Worm (Caenorhabditis elegans): Measurements from ENCODE around the gene dot-1.4.

The dot-1.4 gene

ce11 chrX:11892328-11892727, 39.1 kb downstream of the dot-1.4 start, which contains the start of gene Y62H9A.8:
Gene Y62H9A.8, minus strand, starts transcription at chrX:11892428.
- TF ChIP-seq mab-5 (tag; optimal IDR thresholded peaks at IDR 0.05) (no peak), nhr-6 (tag; optimal IDR thresholded peaks at IDR 0.05) (no peak), mdl-1 (tag; optimal IDR thresholded peaks at IDR 0.05) (no peak), nhr-25 (tag; optimal IDR thresholded peaks at IDR 0.05) (no peak), R02D3.7 (tag; optimal IDR thresholded peaks at IDR 0.05) (no peak), unc-62 (GFP tag; optimal IDR thresholded peaks at IDR 0.05) (no peak), dmd-4 (tag; optimal IDR thresholded peaks at IDR 0.05) (no peak), skn-1 (tag; optimal IDR thresholded peaks at IDR 0.05) (no peak), alr-1 (tag; optimal IDR thresholded peaks at IDR 0.05) (no peak), nhr-10 (tag; optimal IDR thresholded peaks at IDR 0.05) (no peak)

- no peak for TF ChIP-seq sma-3 (GFP tag; optimal IDR thresholded peaks at IDR 0.05)
- no peak for TF ChIP-seq ztf-11 (tag; optimal IDR thresholded peaks at IDR 0.05)
- no peak for TF ChIP-seq nhr-25 (tag; optimal IDR thresholded peaks at IDR 0.05)
- TF ChIP-seq lin-13 (GFP tag; optimal IDR thresholded peaks at IDR 0.05): no peak
- TF ChIP-seq mab-5 (tag; optimal IDR thresholded peaks at IDR 0.05): no peak
- TF ChIP-seq nhr-10 (tag; optimal IDR thresholded peaks at IDR 0.05): no peak
- no peak for TF ChIP-seq ama-1 (optimal IDR thresholded peaks at IDR 0.05)
These were observed 45.9 kb downstream of the dot-1.4 start, which contains the start of gene Y62H9A.7 for ce11 chrX:11885577-11885976. Gene Y62H9A.7, minus strand, starts transcription at chrX:11885677.

- TF ChIP-seq unc-39 (tag; optimal IDR thresholded peaks at IDR 0.05) (no peak), ZK546.5 (tag; optimal IDR thresholded peaks at IDR 0.05) (no peak), mdl-1 (tag; optimal IDR thresholded peaks at IDR 0.05) (no peak), nhr-10 (tag; optimal IDR thresholded peaks at IDR 0.05) (no peak), nhr-23 (tag; optimal IDR thresholded peaks at IDR 0.05) (no peak), gmeb-1 (tag; optimal IDR thresholded peaks at IDR 0.05) (no peak), sem-4 (tag; optimal IDR thresholded peaks at IDR 0.05) (no peak), skn-1 (tag; optimal IDR thresholded peaks at IDR 0.05) (no peak)
These were observed 48.7 kb downstream of the dot-1.4 start, which contains the start of the genes Y62H9A.5 and ule-5 for ce11 chrX:11882800-11883199. Gene Y62H9A.5, minus strand, starts transcription at chrX:11882900. Gene ule-5, plus strand, starts transcription at chrX:11883127.

- TF ChIP-seq nhr-11 (tag; optimal IDR thresholded peaks at IDR 0.05): no peak
- TF ChIP-seq zag-1 (tag; optimal IDR thresholded peaks at IDR 0.05): no peak
- no peak for TF ChIP-seq ztf-1 (GFP tag; conservative IDR thresholded peaks at IDR 0.05)
- TF ChIP-seq unc-55 (GFP tag; optimal IDR thresholded peaks at IDR 0.05): no peak
- TF ChIP-seq crh-2 (tag; optimal IDR thresholded peaks at IDR 0.05): no peak
- no peak for TF ChIP-seq Y55F3AM.14 (GFP tag; optimal IDR thresholded peaks at IDR 0.05)
- no peak for TF ChIP-seq unc-39 (tag; optimal IDR thresholded peaks at IDR 0.05)
- TF ChIP-seq sma-3 (GFP tag; optimal IDR thresholded peaks at IDR 0.05): no peak
- no peak for TF ChIP-seq lsy-2 (tag; optimal IDR thresholded peaks at IDR 0.05)
- TF ChIP-seq snpc-4 (tag; optimal IDR thresholded peaks at IDR 0.05): no peak
- TF ChIP-seq mdl-1 (tag; optimal IDR thresholded peaks at IDR 0.05): no peak
- TF ChIP-seq R02D3.7 (tag; optimal IDR thresholded peaks at IDR 0.05): no peak
- TF ChIP-seq F13H6.1 (tag; optimal IDR thresholded peaks at IDR 0.05): no peak
- no peak for TF ChIP-seq elt-3 (tag; optimal IDR thresholded peaks at IDR 0.05)
- no peak for TF ChIP-seq C34F6.9 (tag; optimal IDR thresholded peaks at IDR 0.05)
- no peak for TF ChIP-seq dmd-4 (tag; optimal IDR thresholded peaks at IDR 0.05)
- no peak for TF ChIP-seq sma-9 (GFP tag; optimal IDR thresholded peaks at IDR 0.05)
- no peak for TF ChIP-seq sma-9 (tag; optimal IDR thresholded peaks at IDR 0.05)
- no peak for TF ChIP-seq egl-27 (tag; optimal IDR thresholded peaks at IDR 0.05)
- TF ChIP-seq lin-11 (tag; optimal IDR thresholded peaks at IDR 0.05): no peak
- no peak for TF ChIP-seq nhr-21 (tag; optimal IDR thresholded peaks at IDR 0.05)
These were observed 51.6 kb downstream of the dot-1.4 start, which contains the start of the genes Y62H9A.3 and Y62H9A.4 for ce11 chrX:11879871-11880270. Gene Y62H9A.3, minus strand, starts transcription at chrX:11879971. Gene Y62H9A.4, plus strand, starts transcription at chrX:11880126.

All from whole organism, L2 larva.